Worm (Caenorhabditis elegans) whole organism, L4 larva: ENCODE results near the gene srh-127.

ENCODE experiments used
- attf-4 ChIP-seq: sonication (generic microtip); optimal IDR thresholded peaks from 3 replicates; lab custom pipeline; 2017; ENCODE audit warnings: missing biosample characterization, missing genetic modification characterization
- cey-2 ChIP-seq: sonication (generic microtip); optimal IDR thresholded peaks from 3 replicates; lab custom pipeline; 2017; ENCODE audit warnings: missing genetic modification characterization, mild to moderate bottlenecking, missing compliant biosample characterization, antibody characterized with exemption, borderline replicate concordance; ENCODE audit not compliant: insufficient read depth
- fkh-10 ChIP-seq: fragments of 150-350 bp; optimal IDR thresholded peaks from 2 replicates; lab custom pipeline; 2014; ENCODE audit warnings: missing biosample characterization, missing genetic modification reagents, missing genetic modification characterization
- nhr-237 ChIP-seq: sonication (generic microtip); optimal IDR thresholded peaks from 2 replicates; lab custom pipeline; 2017; ENCODE audit warnings: missing biosample characterization, missing genetic modification characterization
- snpc-1.2 ChIP-seq: fragments of 200-800 bp; sonication (Bioruptor generic); IDR thresholded peaks from 2 replicates; pipeline ENCODE4 v1.3.6; 2022; ENCODE audit warnings: missing genetic modification reagents, missing genetic modification characterization, missing compliant biosample characterization

DNA sequence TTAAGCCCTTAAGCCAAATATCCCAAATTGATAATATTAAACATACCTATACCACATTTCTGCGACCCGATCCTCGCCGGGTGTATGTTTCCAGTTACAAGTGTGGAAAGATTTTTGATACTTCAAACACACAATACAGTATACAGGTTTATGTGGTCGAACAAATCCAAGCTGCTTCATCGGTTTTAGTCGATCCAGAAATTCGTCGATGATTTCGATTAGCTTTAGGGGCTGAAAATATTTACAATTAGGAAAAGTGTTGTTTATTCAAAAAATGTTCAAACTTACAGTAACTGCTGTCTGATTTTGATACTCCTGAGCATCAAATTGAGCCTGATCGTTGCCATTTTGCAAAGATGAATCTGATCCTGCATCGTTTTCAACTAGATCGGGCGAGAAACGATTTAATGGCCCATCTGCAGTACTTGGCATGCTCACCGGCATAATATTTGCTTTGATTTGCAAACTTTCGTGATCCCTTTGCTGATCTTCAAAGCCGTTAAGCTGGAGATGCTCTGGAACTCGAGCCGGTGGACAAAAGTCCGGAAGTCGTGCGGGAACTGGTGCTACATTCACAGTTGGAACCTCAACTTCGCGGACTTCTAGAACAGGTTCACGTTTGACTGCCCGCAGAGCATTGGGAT, 16.8 kb upstream of the srh-127 start:
- TF ChIP-seq attf-4: no peak
- no peak for TF ChIP-seq cey-2 (tag; lab: Kevin White, UChicago)
- TF ChIP-seq fkh-10 (GFP tag; lab: Kevin White, UChicago): no peak
- no peak for TF ChIP-seq nhr-237
- TF ChIP-seq snpc-1.2: no peak
